Fruit fly (Drosophila melanogaster): ENCODE measurements around the gene betaggt-I.

The betaggt-I gene

dm6 chr2L:4930541-4930940 is 14.8 kb upstream of the betaggt-I start:
- TF ChIP-seq CG11617 (GFP tag; optimal IDR thresholded peaks at IDR 0.05) (peak; percentile 20), cic (GFP tag; optimal IDR thresholded peaks at IDR 0.05) (no peak), tj (GFP tag; optimal IDR thresholded peaks at IDR 0.05) (peak; percentile 30), kay (GFP tag; ENCODE audit: borderline replicate concordance) (peak; percentile 36), CG12768 (GFP tag; optimal IDR thresholded peaks at IDR 0.05) (peak; percentile 51), CG7045 (GFP tag; optimal IDR thresholded peaks at IDR 0.05) (peak; percentile 83), CG33017 (tag; optimal IDR thresholded peaks at IDR 0.05) (peak; percentile 90), CG14711 (tag; optimal IDR thresholded peaks at IDR 0.05) (peak; percentile 69), toe (GFP tag; optimal IDR thresholded peaks at IDR 0.05) (peak; percentile 9), Mnt (GFP tag; optimal IDR thresholded peaks at IDR 0.05) (no peak), ovo (GFP tag; optimal IDR thresholded peaks at IDR 0.05) (no peak), CG7101 (tag; optimal IDR thresholded peaks at IDR 0.05) (peak; percentile 67), CG5204 (GFP tag; optimal IDR thresholded peaks at IDR 0.05) (peak; percentile 61), CG1620 (GFP tag; optimal IDR thresholded peaks at IDR 0.05) (no peak), cnc (optimal IDR thresholded peaks at IDR 0.05) (no peak), Hr96 (GFP tag; optimal IDR thresholded peaks at IDR 0.05) (peak; percentile 12), pad (GFP tag; optimal IDR thresholded peaks at IDR 0.05) (no peak), bab1 (GFP tag; optimal IDR thresholded peaks at IDR 0.05) (peak; percentile 35)

DNA sequence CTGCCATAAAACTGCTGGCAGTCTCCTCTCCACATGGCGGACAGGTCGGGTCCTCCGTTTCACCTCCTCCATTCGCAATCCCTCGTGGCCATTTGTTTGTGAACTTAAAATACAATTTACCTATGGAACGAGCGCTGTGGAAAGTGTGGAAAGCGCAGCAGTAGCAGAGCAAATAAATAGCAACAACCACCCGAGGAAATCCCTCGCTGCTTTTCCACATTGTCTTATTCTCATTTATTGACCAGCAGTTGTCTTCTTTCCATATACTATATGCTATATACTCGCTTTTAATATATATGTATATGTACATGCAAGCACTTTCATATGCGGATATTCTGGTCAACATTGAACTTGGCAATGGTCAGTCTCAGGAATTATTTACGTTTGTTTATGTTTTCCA is 13.1 kb upstream of the betaggt-I start, which contains the start of gene hoe1:
Gene hoe1, minus strand, starts transcription at position 101 of the 400 bp plus-strand sequence.
- no peak for TF ChIP-seq Clk (GFP tag; optimal IDR thresholded peaks at IDR 0.05)
- TF ChIP-seq CG1620 (GFP tag; optimal IDR thresholded peaks at IDR 0.05) = no peak
- no peak for TF ChIP-seq CG12768 (GFP tag; optimal IDR thresholded peaks at IDR 0.05)
- no peak for TF ChIP-seq bab1 (GFP tag; optimal IDR thresholded peaks at IDR 0.05)
- TF ChIP-seq cnc (optimal IDR thresholded peaks at IDR 0.05) = no peak
- no peak for TF ChIP-seq CG33017 (tag; optimal IDR thresholded peaks at IDR 0.05)

- peak; percentile 5 for TF ChIP-seq CG7045 (GFP tag; optimal IDR thresholded peaks at IDR 0.05)
- TF ChIP-seq Crg-1 (GFP tag; optimal IDR thresholded peaks at IDR 0.05) = no peak
Observed at dm6 chr2L:4936325-4936869, 9.0 kb upstream of the betaggt-I start, which contains the start of gene hoe2. Gene hoe2 (minus strand): TSS chr2L:4936450.

DNA sequence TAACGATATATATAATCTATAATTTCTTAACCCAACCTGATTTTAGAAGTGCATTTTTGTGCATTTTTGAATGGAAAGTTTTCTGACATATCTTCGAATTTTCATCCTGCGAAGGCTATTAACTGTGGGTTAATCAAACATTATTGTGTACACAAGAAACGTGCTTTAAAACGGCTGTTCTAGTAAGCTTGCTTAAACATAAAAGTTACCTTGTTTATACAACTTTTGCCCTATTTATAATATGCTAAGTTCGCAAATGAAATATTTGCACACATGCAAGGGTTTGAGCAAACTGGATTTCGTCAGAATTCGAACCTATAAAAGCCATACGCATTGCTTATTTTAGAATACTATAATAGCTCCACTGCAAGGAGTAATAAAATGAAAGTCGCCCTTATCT is 8.3 kb upstream of the betaggt-I start, which contains the start of gene Sgs1:
Gene Sgs1, plus strand, starts transcription at position 350 of the 400 bp plus-strand sequence.
- TF ChIP-seq tj (GFP tag; optimal IDR thresholded peaks at IDR 0.05) = no peak
- TF ChIP-seq cnc (optimal IDR thresholded peaks at IDR 0.05) = no peak
- TF ChIP-seq Hr96 (GFP tag; optimal IDR thresholded peaks at IDR 0.05) = no peak
- TF ChIP-seq CG12768 (GFP tag; optimal IDR thresholded peaks at IDR 0.05) = no peak
- no peak for TF ChIP-seq CG7045 (GFP tag; optimal IDR thresholded peaks at IDR 0.05)
- no peak for TF ChIP-seq CG1620 (GFP tag; optimal IDR thresholded peaks at IDR 0.05)
- no peak for TF ChIP-seq kay (GFP tag; ENCODE audit: borderline replicate concordance)
- TF ChIP-seq toe (GFP tag; optimal IDR thresholded peaks at IDR 0.05) = no peak
- TF ChIP-seq bab1 (GFP tag; optimal IDR thresholded peaks at IDR 0.05) = no peak
- no peak for TF ChIP-seq pad (GFP tag; optimal IDR thresholded peaks at IDR 0.05)
- no peak for TF ChIP-seq CG7101 (tag; optimal IDR thresholded peaks at IDR 0.05)
- no peak for TF ChIP-seq Mnt (GFP tag; optimal IDR thresholded peaks at IDR 0.05)
- no peak for TF ChIP-seq cic (GFP tag; optimal IDR thresholded peaks at IDR 0.05)

dm6 chr2L:4942257-4942792 is 3.1 kb upstream of the betaggt-I start, which contains the start of gene synr:
Gene synr (plus strand): TSS chr2L:4942742.
- TF ChIP-seq Hr96 (GFP tag; optimal IDR thresholded peaks at IDR 0.05) = no peak
- no peak for TF ChIP-seq CG7101 (tag; optimal IDR thresholded peaks at IDR 0.05)
- peak; percentile 28 for TF ChIP-seq CG5204 (GFP tag; optimal IDR thresholded peaks at IDR 0.05)
- peak; percentile 1 for TF ChIP-seq CG7045 (GFP tag; optimal IDR thresholded peaks at IDR 0.05)
- no peak for TF ChIP-seq CG1620 (GFP tag; optimal IDR thresholded peaks at IDR 0.05)

DNA sequence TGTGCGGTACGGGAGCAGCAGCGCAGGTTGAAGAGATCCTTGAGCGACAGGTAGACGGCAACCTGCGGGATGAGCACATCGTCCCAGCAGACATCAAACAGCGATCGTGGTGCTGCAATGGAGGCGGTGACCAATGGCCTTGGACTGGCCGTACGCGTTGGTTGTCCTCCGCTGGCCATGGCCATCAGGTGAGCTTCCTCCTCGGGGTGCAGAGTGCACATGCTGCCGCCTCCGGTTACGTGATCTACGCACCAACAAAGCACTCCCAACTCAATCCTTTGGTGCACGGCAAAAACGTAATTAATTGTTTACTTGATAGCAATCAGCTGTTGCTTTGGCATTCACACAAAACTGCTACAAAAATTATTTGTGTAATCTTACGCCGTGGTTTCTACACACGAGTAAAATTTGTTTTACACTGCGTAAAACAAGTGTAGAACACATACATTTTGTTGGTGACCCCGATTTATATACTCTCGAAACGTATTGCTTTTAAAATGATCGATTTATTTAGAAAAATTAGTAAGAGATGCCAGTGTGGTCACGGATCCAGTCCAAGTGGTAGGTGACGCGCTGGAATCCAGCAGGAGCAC is 4.2 kb downstream of the betaggt-I start, which contains the start of gene jet:
Gene jet, minus strand, starts transcription at position 332 of the 593 bp plus-strand sequence.
- TF ChIP-seq toe (GFP tag; optimal IDR thresholded peaks at IDR 0.05) (no peak), CG1620 (GFP tag; optimal IDR thresholded peaks at IDR 0.05) (no peak), Crg-1 (GFP tag; optimal IDR thresholded peaks at IDR 0.05) (no peak), pad (GFP tag; optimal IDR thresholded peaks at IDR 0.05) (no peak), CG33017 (tag; optimal IDR thresholded peaks at IDR 0.05) (no peak), CG14711 (tag; optimal IDR thresholded peaks at IDR 0.05) (no peak), cnc (optimal IDR thresholded peaks at IDR 0.05) (no peak), CG11617 (GFP tag; optimal IDR thresholded peaks at IDR 0.05) (no peak), CG5204 (GFP tag; optimal IDR thresholded peaks at IDR 0.05) (no peak)

DNA sequence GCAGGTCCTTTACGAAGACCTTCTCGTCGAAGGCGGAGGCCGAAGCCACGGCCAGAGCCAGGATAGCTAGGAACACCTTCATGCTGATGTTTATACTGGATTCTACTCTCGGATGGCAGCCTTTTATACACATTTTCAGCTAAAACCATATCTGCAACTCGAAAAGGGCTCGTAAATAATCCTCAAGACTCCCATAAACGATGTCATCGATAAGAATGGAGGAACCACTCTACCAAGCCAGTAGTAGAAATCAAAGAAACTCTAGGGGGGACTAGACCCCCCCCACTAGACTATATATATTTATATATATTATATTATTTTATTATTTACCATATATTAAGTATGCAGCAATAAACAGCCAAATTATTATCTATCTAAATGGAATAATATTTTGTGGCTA is 5.3 kb downstream of the betaggt-I start, which contains the start of gene Jon25Biii:
Gene Jon25Biii, minus strand, starts transcription at position 101 of the 400 bp plus-strand sequence.
- TF ChIP-seq kay (GFP tag; ENCODE audit: borderline replicate concordance) (no peak), cic (GFP tag; optimal IDR thresholded peaks at IDR 0.05) (no peak), bab1 (GFP tag; optimal IDR thresholded peaks at IDR 0.05) (no peak), CG11617 (GFP tag; optimal IDR thresholded peaks at IDR 0.05) (no peak), CG7101 (tag; optimal IDR thresholded peaks at IDR 0.05) (no peak), Hr96 (GFP tag; optimal IDR thresholded peaks at IDR 0.05) (no peak), CG12768 (GFP tag; optimal IDR thresholded peaks at IDR 0.05) (no peak), CG1620 (GFP tag; optimal IDR thresholded peaks at IDR 0.05) (no peak)

All from whole organism, adult.